Worm (Caenorhabditis elegans) whole organism, mixed stage, embryonic: ENCODE data around the gene Y43B11AR.3.

Experiments
- hlh-1 ChIP-seq: fragments of 150-350 bp; optimal IDR thresholded peaks from 2 replicates; lab custom pipeline; 2014; ENCODE audit warnings: missing biosample characterization, missing genetic modification reagents, missing genetic modification characterization
- lin-13 ChIP-seq: fragments of 150-350 bp; optimal IDR thresholded peaks from 2 replicates; lab custom pipeline; 2014; ENCODE audit warnings: missing biosample characterization, missing genetic modification characterization
- nhr-2 ChIP-seq: fragments of 150-350 bp; optimal IDR thresholded peaks from 2 replicates; lab custom pipeline; 2014; ENCODE audit warnings: missing biosample characterization, missing genetic modification characterization
- nhr-28 ChIP-seq: fragments of 150-350 bp; optimal IDR thresholded peaks from 2 replicates; lab custom pipeline; 2014; ENCODE audit warnings: missing biosample characterization, missing genetic modification characterization
- nhr-76 ChIP-seq: sonication (generic microtip); optimal IDR thresholded peaks from 2 replicates; lab custom pipeline; 2017; ENCODE audit warnings: missing biosample characterization, missing genetic modification characterization
- sptf-1 ChIP-seq: sonication (generic microtip); optimal IDR thresholded peaks from 2 replicates; lab custom pipeline; 2017; ENCODE audit warnings: mild to moderate bottlenecking, missing genetic modification characterization, moderate library complexity, missing compliant biosample characterization
- unc-62 ChIP-seq: fragments of 150-350 bp; optimal IDR thresholded peaks from 2 replicates; lab custom pipeline; 2014; ENCODE audit warnings: missing biosample characterization, missing genetic modification reagents, missing genetic modification characterization
- ztf-11 ChIP-seq: fragments of 150-350 bp; optimal IDR thresholded peaks from 2 replicates; lab custom pipeline; 2014; ENCODE audit warnings: missing biosample characterization, missing genetic modification characterization

DNA sequence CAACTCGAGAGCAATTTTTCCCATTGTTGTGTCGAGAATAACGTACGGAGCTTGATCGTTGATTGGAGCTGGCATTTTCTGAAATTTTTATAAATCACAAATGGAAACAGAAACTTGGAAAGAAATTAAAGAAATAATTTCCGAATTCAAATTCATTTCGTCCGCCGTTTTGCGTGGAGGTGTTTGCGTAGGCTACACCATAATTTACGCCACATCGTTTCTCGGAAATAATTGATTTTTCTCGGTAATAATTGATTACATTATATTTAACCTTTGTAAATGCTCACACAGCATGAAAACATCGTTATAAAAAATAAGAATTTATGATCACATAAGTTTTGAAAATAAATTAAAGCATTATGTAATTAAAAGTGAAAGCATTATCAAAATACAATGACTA lies 49.6 kb upstream of the Y43B11AR.3 start, which contains the start of gene cyn-12:
- TF ChIP-seq sptf-1 (tag; lab: Kevin White, UChicago), result no peak
- TF ChIP-seq ztf-11 (tag; lab: Kevin White, UChicago), result no peak
- TF ChIP-seq unc-62 (GFP tag; lab: Kevin White, UChicago), result no peak
- TF ChIP-seq hlh-1 (tag; lab: Kevin White, UChicago), result no peak
- TF ChIP-seq nhr-76, result no peak
- no peak for TF ChIP-seq nhr-28 (tag; lab: Kevin White, UChicago)
- TF ChIP-seq lin-13, result no peak
- TF ChIP-seq nhr-2, result no peak
